5 fruit fly cellular contexts compared by ENCODE assay signal in genomic region chr3R:18658380-18658944, dm6.
TF ChIP-seq lines count a peak whose summit lies in the region.

No protein-coding gene starts in this region.

- TF ChIP-seq CTCF in whole organism, embryonic (GFP tag; optimal IDR thresholded peaks at IDR 0.05; lab: Kevin White, UChicago), result no peak

TF ChIP-seq in whole organism, 6 proteins besides CTCF, POLR2A, EP300 and RAD21:
- TF ChIP-seq Dll (optimal IDR thresholded peaks at IDR 0.05; lab: Kevin White, UChicago) (peak; percentile 61), CG8478 (optimal IDR thresholded peaks at IDR 0.05; lab: Kevin White, UChicago) (no peak), psq (optimal IDR thresholded peaks at IDR 0.05; lab: Kevin White, UChicago) (no peak)

TF ChIP-seq in whole organism, embryonic, 481 proteins besides CTCF, POLR2A, EP300 and RAD21:
- TF ChIP-seq vvl (GFP tag; IDR thresholded peaks at IDR 0.05; lab: Robert Waterston, UW), result peak; percentile 40; the same call in 1 of the 2 replicates
- TF ChIP-seq Trl (optimal IDR thresholded peaks at IDR 0.05; lab: Kevin White, UChicago), result peak; percentile 73 to 78
- no peak for TF ChIP-seq Trl (GFP tag; optimal IDR thresholded peaks at IDR 0.05; lab: Kevin White, UChicago)
- peak; percentile 78 for TF ChIP-seq onecut (GFP tag; IDR thresholded peaks at IDR 0.05; lab: Robert Waterston, UW)
- TF ChIP-seq grn (GFP tag; optimal IDR thresholded peaks at IDR 0.05; lab: Kevin White, UChicago), result no peak
- peak; percentile 48 for TF ChIP-seq zf30C (GFP tag; optimal IDR thresholded peaks at IDR 0.05; lab: Kevin White, UChicago)
- TF ChIP-seq Ets65A (GFP tag; lab: Kevin White, UChicago), result peak; percentile 72
- 0 out of 2 replicates have a peak, but pooled peaks have one; percentile 7 for TF ChIP-seq CG11696 (GFP tag; IDR thresholded peaks at IDR 0.05; lab: Robert Waterston, UW)
- TF ChIP-seq D (optimal IDR thresholded peaks at IDR 0.05; lab: Kevin White, UChicago), result peak; percentile 4
- TF ChIP-seq D (GFP tag; optimal IDR thresholded peaks at IDR 0.05; lab: Kevin White, UChicago), result no peak
- TF ChIP-seq Neu2 (GFP tag; optimal IDR thresholded peaks at IDR 0.05; lab: Kevin White, UChicago; ENCODE audit: borderline replicate concordance), result no peak
- no peak for TF ChIP-seq so (GFP tag; IDR thresholded peaks at IDR 0.05; lab: Robert Waterston, UW)
- TF ChIP-seq zen2 (GFP tag; IDR thresholded peaks at IDR 0.05; lab: Robert Waterston, UW; ENCODE audit: partially characterized antibody), result no peak
- TF ChIP-seq CG15269 (tag; optimal IDR thresholded peaks at IDR 0.05; lab: Kevin White, UChicago), result no peak
- peak; percentile 92 for TF ChIP-seq CG14710 (tag; optimal IDR thresholded peaks at IDR 0.05; lab: Kevin White, UChicago)
- no peak for TF ChIP-seq Deaf1 (tag; optimal IDR thresholded peaks at IDR 0.05; lab: Kevin White, UChicago)
- TF ChIP-seq ci (GFP tag; IDR thresholded peaks at IDR 0.05; lab: Robert Waterston, UW), result 0 out of 3 replicates have a peak, but pooled peaks have one; percentile 34
- no peak for TF ChIP-seq CG14860 (GFP tag; IDR thresholded peaks at IDR 0.05; lab: Robert Waterston, UW; ENCODE audit: partially characterized antibody)
TF ChIP-seq in whole organism, embryonic: peak in this region for 9.

TF ChIP-seq in whole organism, prepupa, 60 proteins besides CTCF, POLR2A, EP300 and RAD21:
- TF ChIP-seq Eip78C (GFP tag; lab: Kevin White, UChicago) (peak; percentile 51), Met (GFP tag; optimal IDR thresholded peaks at IDR 0.05; lab: Kevin White, UChicago) (no peak), OdsH (GFP tag; optimal IDR thresholded peaks at IDR 0.05; lab: Kevin White, UChicago) (no peak), CG34406 (GFP tag; optimal IDR thresholded peaks at IDR 0.05; lab: Kevin White, UChicago) (no peak), net (GFP tag; optimal IDR thresholded peaks at IDR 0.05; lab: Kevin White, UChicago) (no peak), CG6163 (GFP tag; IDR thresholded peaks at IDR 0.05; lab: Robert Waterston, UW) (peak; percentile 18; the same call in 1 of the 3 replicates), fd59A (GFP tag; optimal IDR thresholded peaks at IDR 0.05; lab: Kevin White, UChicago) (no peak), CG3032 (tag; optimal IDR thresholded peaks at IDR 0.05; lab: Kevin White, UChicago) (no peak), Blimp-1 (GFP tag; optimal IDR thresholded peaks at IDR 0.05; lab: Kevin White, UChicago) (peak; percentile 66), ss (GFP tag; optimal IDR thresholded peaks at IDR 0.05; lab: Kevin White, UChicago) (no peak), Hr4 (GFP tag; optimal IDR thresholded peaks at IDR 0.05; lab: Kevin White, UChicago) (no peak), svp (GFP tag; lab: Kevin White, UChicago) (peak; percentile 79)

TF ChIP-seq in whole organism, pupa, 21 proteins besides CTCF, POLR2A, EP300 and RAD21:
- TF ChIP-seq fd96Ca (GFP tag; IDR thresholded peaks at IDR 0.05; lab: Robert Waterston, UW), result no peak
- TF ChIP-seq EcR (GFP tag; optimal IDR thresholded peaks at IDR 0.05; lab: Kevin White, UChicago), result peak; percentile 98

TF ChIP-seq in whole organism, wandering third instar larva, 38 proteins besides CTCF, POLR2A, EP300 and RAD21:
- peak; percentile 51 for TF ChIP-seq Dif (GFP tag; optimal IDR thresholded peaks at IDR 0.05; lab: Kevin White, UChicago; ENCODE audit: partially characterized antibody)
- no peak for TF ChIP-seq brk (GFP tag; optimal IDR thresholded peaks at IDR 0.05; lab: Kevin White, UChicago)
- peak in 1 of 2 experiments; percentile 28 for TF ChIP-seq dl (GFP tag; optimal IDR thresholded peaks at IDR 0.05; lab: Kevin White, UChicago; ENCODE audit: insufficient read depth in 1 of 2, partially characterized antibody in 2 of 2)
- TF ChIP-seq Vsx2 (GFP tag; optimal IDR thresholded peaks at IDR 0.05; lab: Kevin White, UChicago; ENCODE audit: partially characterized antibody), result peak; percentile 96
